Fruit fly (Drosophila melanogaster): ENCODE data around the gene CG1571.

dm6 chrX:8038934-8039333, 36.7 kb upstream of the CG1571 start:
- no peak for TF ChIP-seq H15 (GFP tag; IDR thresholded peaks at IDR 0.05)
- no peak for TF ChIP-seq Atf-2 (GFP tag; optimal IDR thresholded peaks at IDR 0.05)
- TF ChIP-seq CG9817 (tag; optimal IDR thresholded peaks at IDR 0.05), result no peak
- TF ChIP-seq CG6791 (GFP tag; IDR thresholded peaks at IDR 0.05; ENCODE audit: partially characterized antibody), result no peak
- no peak for TF ChIP-seq pb (GFP tag; optimal IDR thresholded peaks at IDR 0.05)
- no peak for TF ChIP-seq CG18262 (tag; optimal IDR thresholded peaks at IDR 0.05)
- TF ChIP-seq Usf (GFP tag; optimal IDR thresholded peaks at IDR 0.05), result no peak
